Fruit fly (Drosophila melanogaster) whole organism, embryonic: ENCODE measurements around the gene AsnRS.
A peak's percentile ranks its signal among the peaks of the same experiment; 100 is the strongest.

Experiments used
- Atf6 ChIP-seq: fragments of 200-800 bp; sonication (Bioruptor generic); IDR thresholded peaks from 2 replicates; pipeline ENCODE4 v1.3.6; 2022; ENCODE audit warnings: missing biosample characterization, missing genetic modification characterization
- BEAF-32 ChIP-seq: fragments of 200-800 bp; sonication (Bioruptor generic); optimal IDR thresholded peaks from 3 replicates; lab custom pipeline; 2017; ENCODE audit warnings: missing biosample characterization, missing genetic modification characterization, mild to moderate bottlenecking, moderate library complexity, missing genetic modification reagents
- CG10565 ChIP-seq: fragments of 200-800 bp; sonication (Bioruptor generic); optimal IDR thresholded peaks from 3 replicates; lab custom pipeline; 2016; ENCODE audit warnings: missing biosample characterization, mild to moderate bottlenecking, missing genetic modification characterization
- CG12104 ChIP-seq: fragments of 200-800 bp; sonication (Bioruptor generic); optimal IDR thresholded peaks from 3 replicates; lab custom pipeline; 2016; ENCODE audit warnings: missing biosample characterization, missing genetic modification characterization
- CG12219 ChIP-seq: fragments of 200-800 bp; sonication (Bioruptor generic); optimal IDR thresholded peaks from 3 replicates; lab custom pipeline; 2018; ENCODE audit warnings: missing biosample characterization, mild to moderate bottlenecking, missing genetic modification characterization
- CG12391 ChIP-seq: fragments of 200-800 bp; sonication (Bioruptor generic); optimal IDR thresholded peaks from 3 replicates; lab custom pipeline; 2018; ENCODE audit warnings: missing biosample characterization, mild to moderate bottlenecking, missing genetic modification characterization, moderate library complexity
- CG15073 ChIP-seq: fragments of 200-800 bp; sonication (Bioruptor generic); optimal IDR thresholded peaks from 2 replicates; lab custom pipeline; 2016; ENCODE audit warnings: missing biosample characterization, missing genetic modification characterization
- CG1603 ChIP-seq: fragments of 200-800 bp; sonication (Bioruptor generic); optimal IDR thresholded peaks from 2 replicates; lab custom pipeline; 2019; ENCODE audit warnings: missing biosample characterization, mild to moderate bottlenecking, missing genetic modification characterization, moderate library complexity
- CG17361 ChIP-seq: fragments of 200-800 bp; sonication (Bioruptor generic); IDR thresholded peaks from 3 replicates; pipeline ENCODE4 v1.3.6; 2022; ENCODE audit warnings: missing biosample characterization, missing genetic modification characterization
- CG18599 ChIP-seq: fragments of 200-800 bp; sonication (Bioruptor generic); optimal IDR thresholded peaks from 3 replicates; lab custom pipeline; 2017; ENCODE audit warnings: missing biosample characterization, missing genetic modification characterization, mild to moderate bottlenecking, moderate library complexity, missing genetic modification reagents
- CG2712 ChIP-seq: fragments of 200-800 bp; optimal IDR thresholded peaks from 3 replicates; lab custom pipeline; 2019; ENCODE audit warnings: missing biosample characterization, mild to moderate bottlenecking, missing genetic modification characterization, moderate library complexity
- CG30403 ChIP-seq: fragments of 200-800 bp; sonication (Bioruptor generic); optimal IDR thresholded peaks from 3 replicates; lab custom pipeline; 2016; ENCODE audit warnings: missing biosample characterization, missing genetic modification characterization
- CG3407 ChIP-seq: fragments of 200-800 bp; sonication (Bioruptor generic); optimal IDR thresholded peaks from 2 replicates; lab custom pipeline; 2018; ENCODE audit warnings: missing biosample characterization, mild to moderate bottlenecking, missing genetic modification characterization
- CG34224 ChIP-seq: fragments of 200-800 bp; sonication (Bioruptor generic); IDR thresholded peaks from 3 replicates; pipeline ENCODE4 v1.3.6; 2022; ENCODE audit warnings: missing biosample characterization, missing genetic modification characterization; ENCODE audit not compliant: partially characterized antibody
- CG6791 ChIP-seq: fragments of 200-800 bp; sonication (Bioruptor generic); IDR thresholded peaks from 3 replicates; pipeline ENCODE4 v1.3.6; 2022; ENCODE audit warnings: missing biosample characterization, missing genetic modification characterization; ENCODE audit not compliant: partially characterized antibody
- CG7987 ChIP-seq: fragments of 200-800 bp; sonication (Bioruptor generic); optimal IDR thresholded peaks from 2 replicates; lab custom pipeline; 2018; ENCODE audit warnings: missing biosample characterization, mild to moderate bottlenecking, missing genetic modification characterization, moderate library complexity
- CG8478 ChIP-seq: fragments of >200 bp; optimal IDR thresholded peaks from 2 replicates; lab custom pipeline; 2018
- CG9215 ChIP-seq: fragments of 200-800 bp; sonication (Bioruptor generic); IDR thresholded peaks from 2 replicates; pipeline ENCODE4 v1.3.6; 2022; ENCODE audit warnings: missing biosample characterization, missing genetic modification characterization
- CG9727 ChIP-seq: fragments of 200-800 bp; sonication (Bioruptor generic); optimal IDR thresholded peaks from 3 replicates; lab custom pipeline; 2017; ENCODE audit warnings: missing biosample characterization, mild to moderate bottlenecking, missing genetic modification characterization
- Camta ChIP-seq: fragments of 200-800 bp; sonication (Bioruptor generic); optimal IDR thresholded peaks from 2 replicates; lab custom pipeline; 2016; ENCODE audit warnings: missing biosample characterization, missing genetic modification characterization
- Doc3 ChIP-seq: fragments of 200-800 bp; sonication (Bioruptor generic); IDR thresholded peaks from 3 replicates; pipeline ENCODE4 v1.3.6; 2022; ENCODE audit warnings: missing biosample characterization, missing genetic modification characterization; ENCODE audit not compliant: partially characterized antibody
- Dp ChIP-seq: fragments of 200-800 bp; sonication (Bioruptor generic); optimal IDR thresholded peaks from 2 replicates; lab custom pipeline; 2018; ENCODE audit warnings: missing biosample characterization, mild to moderate bottlenecking, missing genetic modification characterization, moderate library complexity
- Dref ChIP-seq: fragments of 200-800 bp; sonication (Bioruptor generic); IDR thresholded peaks from 2 replicates; pipeline ENCODE4 v1.3.6; 2022; ENCODE audit warnings: missing biosample characterization, missing genetic modification characterization
- E2f2 ChIP-seq: fragments of 200-800 bp; sonication (Bioruptor generic); IDR thresholded peaks from 2 replicates; pipeline ENCODE4 v1.3.6; 2022; ENCODE audit warnings: missing biosample characterization, missing genetic modification characterization
- Kr ChIP-seq: fragments of 200-800 bp; sonication (Bioruptor generic); optimal IDR thresholded peaks from 2 replicates; lab custom pipeline; 2017; ENCODE audit warnings: missing biosample characterization, mild to moderate bottlenecking, missing genetic modification characterization
- Lim3 ChIP-seq: fragments of 200-800 bp; sonication (Bioruptor generic); IDR thresholded peaks from 2 replicates; pipeline ENCODE4 v1.3.6; 2022; ENCODE audit warnings: missing biosample characterization, missing genetic modification characterization
- Neu2 ChIP-seq: fragments of 200-800 bp; sonication (Bioruptor generic); optimal IDR thresholded peaks from 3 replicates; lab custom pipeline; 2016; ENCODE audit warnings: missing biosample characterization, missing genetic modification characterization, borderline replicate concordance
- Rx ChIP-seq: fragments of 200-800 bp; sonication (Bioruptor generic); IDR thresholded peaks from 2 replicates; pipeline ENCODE4 v1.3.6; 2022; ENCODE audit warnings: missing biosample characterization, missing genetic modification characterization
- Ssrp ChIP-seq: fragments of 200-800 bp; sonication (Bioruptor generic); optimal IDR thresholded peaks from 2 replicates; lab custom pipeline; 2018; ENCODE audit warnings: missing biosample characterization, mild to moderate bottlenecking, missing genetic modification characterization, moderate library complexity
- cg ChIP-seq: fragments of 200-800 bp; sonication (Bioruptor generic); optimal IDR thresholded peaks from 3 replicates; lab custom pipeline; 2019; ENCODE audit warnings: missing biosample characterization, mild to moderate bottlenecking, missing genetic modification characterization, moderate library complexity
- crp ChIP-seq, 2 experiments: fragments of 200-800 bp; sonication (Bioruptor generic); optimal IDR thresholded peaks; 2 replicates in 1 of 2; 3 replicates in 1 of 2; lab custom pipeline; 2017; ENCODE audit warnings: missing biosample characterization in 2 of 2, missing genetic modification characterization in 2 of 2, mild to moderate bottlenecking in 1 of 2, moderate library complexity in 1 of 2
- dati ChIP-seq: fragments of 200-800 bp; sonication (Bioruptor generic); IDR thresholded peaks from 2 replicates; pipeline ENCODE4 v1.3.6; 2022; ENCODE audit warnings: missing biosample characterization, missing genetic modification characterization
- dimm ChIP-seq: fragments of 200-800 bp; sonication (Bioruptor generic); IDR thresholded peaks from 2 replicates; pipeline ENCODE4 v1.3.6; 2022; ENCODE audit warnings: missing biosample characterization, missing genetic modification characterization
- dmrt11E ChIP-seq: fragments of 200-800 bp; sonication (Bioruptor generic); optimal IDR thresholded peaks from 3 replicates; lab custom pipeline; 2018; ENCODE audit warnings: missing biosample characterization, mild to moderate bottlenecking, missing genetic modification characterization, moderate library complexity
- emc ChIP-seq: fragments of 200-800 bp; sonication (Bioruptor generic); optimal IDR thresholded peaks from 2 replicates; lab custom pipeline; 2016; ENCODE audit warnings: missing biosample characterization, missing genetic modification characterization
- gce ChIP-seq: fragments of 200-800 bp; sonication (Bioruptor generic); IDR thresholded peaks from 3 replicates; pipeline ENCODE4 v1.3.6; 2022; ENCODE audit warnings: missing biosample characterization, missing genetic modification characterization
- gt ChIP-seq: fragments of 200-800 bp; sonication (Bioruptor generic); IDR thresholded peaks from 2 replicates; pipeline ENCODE4 v1.3.6; 2022; ENCODE audit warnings: missing biosample characterization, missing genetic modification characterization
- insv ChIP-seq, 2 experiments: fragments of 200-800 bp; sonication (Bioruptor generic); optimal IDR thresholded peaks; 3 replicates each; lab custom pipeline; 2016 to 2018; ENCODE audit warnings: missing biosample characterization in 2 of 2, missing genetic modification characterization in 2 of 2
- inv ChIP-seq: fragments of 200-800 bp; sonication (Bioruptor generic); IDR thresholded peaks from 2 replicates; pipeline ENCODE4 v1.3.6; 2022; ENCODE audit warnings: missing biosample characterization, missing genetic modification characterization; ENCODE audit not compliant: partially characterized antibody
- jing ChIP-seq: fragments of 200-800 bp; sonication (Bioruptor generic); optimal IDR thresholded peaks from 2 replicates; lab custom pipeline; 2018; ENCODE audit warnings: missing biosample characterization, mild to moderate bottlenecking, missing genetic modification characterization
- lab ChIP-seq: fragments of 200-800 bp; sonication (Bioruptor generic); optimal IDR thresholded peaks from 3 replicates; lab custom pipeline; 2017; ENCODE audit warnings: missing biosample characterization, missing genetic modification characterization, mild to moderate bottlenecking, moderate library complexity, missing genetic modification reagents
- nmo ChIP-seq: fragments of 200-800 bp; sonication (Bioruptor generic); optimal IDR thresholded peaks from 2 replicates; lab custom pipeline; 2018; ENCODE audit warnings: missing biosample characterization, mild to moderate bottlenecking, missing genetic modification characterization, moderate library complexity
- onecut ChIP-seq: fragments of 200-800 bp; sonication (Bioruptor generic); IDR thresholded peaks from 2 replicates; pipeline ENCODE4 v1.3.6; 2022; ENCODE audit warnings: missing biosample characterization, missing genetic modification characterization
- prd ChIP-seq, 3 experiments: fragments of >200 bp in 2 of 3; fragments of 200-800 bp in 1 of 3; sonication (Bioruptor generic) in 1 of 3; optimal IDR thresholded peaks in 2 of 3; IDR thresholded peaks in 1 of 3; 2 replicates in 2 of 3; 3 replicates in 1 of 3; pipeline versions ENCODE4 v1.3.6 to Lab custom; 2017 to 2022; ENCODE audit warnings: missing biosample characterization in 1 of 3, missing genetic modification characterization in 1 of 3
- repo ChIP-seq: fragments of 200-800 bp; sonication (Bioruptor generic); optimal IDR thresholded peaks from 2 replicates; lab custom pipeline; 2016; ENCODE audit warnings: missing biosample characterization, missing genetic modification characterization
- sens-2 ChIP-seq: fragments of 200-800 bp; sonication (Bioruptor generic); IDR thresholded peaks from 2 replicates; pipeline ENCODE4 v1.3.6; 2022; ENCODE audit warnings: missing biosample characterization, missing genetic modification characterization
- sr ChIP-seq: fragments of 200-800 bp; sonication (Bioruptor generic); IDR thresholded peaks from 3 replicates; pipeline ENCODE4 v1.3.6; 2022; ENCODE audit warnings: missing biosample characterization, missing genetic modification characterization
- tna ChIP-seq: fragments of 200-800 bp; sonication (Bioruptor generic); IDR thresholded peaks from 2 replicates; pipeline ENCODE4 v1.3.6; 2022; ENCODE audit warnings: missing biosample characterization, missing genetic modification characterization; ENCODE audit not compliant: partially characterized antibody
- zen ChIP-seq: fragments of 200-800 bp; sonication (Bioruptor generic); optimal IDR thresholded peaks from 3 replicates; lab custom pipeline; 2018; ENCODE audit warnings: missing biosample characterization, mild to moderate bottlenecking, missing genetic modification characterization, moderate library complexity

The AsnRS gene

dm6 chr2L:19114183-19114776 lies 17.5 kb downstream of the AsnRS start, which contains the start of gene CG10561 (continued):
- TF ChIP-seq crp (GFP tag; optimal IDR thresholded peaks at IDR 0.05; lab: Kevin White, UChicago) (peak; percentile 67 to 96), sr (GFP tag; lab: Robert Waterston, UW) (no peak), CG2712 (tag; lab: Kevin White, UChicago) (no peak), CG8478 (no peak), CG1603 (tag; lab: Kevin White, UChicago) (peak; percentile 50), cg (GFP tag; lab: Kevin White, UChicago) (no peak), gt (GFP tag; lab: Robert Waterston, UW) (no peak), Doc3 (GFP tag; lab: Robert Waterston, UW) (peak; percentile 25; the same call in 1 of the 3 replicates), CG7987 (GFP tag; lab: Kevin White, UChicago) (no peak), dati (GFP tag; lab: Robert Waterston, UW) (no peak), Dref (GFP tag; lab: Robert Waterston, UW) (peak; percentile 92), onecut (GFP tag; lab: Robert Waterston, UW) (peak; percentile 14; the same call in 1 of the 2 replicates), Dp (GFP tag; lab: Kevin White, UChicago) (peak; percentile 95), CG17361 (GFP tag; lab: Robert Waterston, UW) (no peak), Kr (peak; percentile 63), inv (GFP tag; lab: Robert Waterston, UW) (0 out of 2 replicates have a peak, but pooled peaks have one; percentile 24), CG9215 (GFP tag; lab: Robert Waterston, UW) (no peak), CG12391 (tag; lab: Kevin White, UChicago) (no peak), dimm (GFP tag; lab: Robert Waterston, UW) (no peak), jing (GFP tag; lab: Kevin White, UChicago) (no peak), zen (tag; lab: Kevin White, UChicago) (no peak), CG18599 (GFP tag; lab: Kevin White, UChicago) (no peak), tna (GFP tag; lab: Robert Waterston, UW) (peak; percentile 54; the same call in 1 of the 2 replicates), Ssrp (tag; lab: Kevin White, UChicago) (no peak), nmo (peak; percentile 12), Atf6 (GFP tag; lab: Robert Waterston, UW) (no peak), CG3407 (no peak), Rx (GFP tag; lab: Robert Waterston, UW) (no peak), Lim3 (GFP tag; lab: Robert Waterston, UW) (no peak), sens-2 (GFP tag; lab: Robert Waterston, UW) (no peak), CG30403 (no peak), dmrt11E (tag; lab: Kevin White, UChicago) (no peak), CG9727 (GFP tag; lab: Kevin White, UChicago) (no peak), BEAF-32 (GFP tag; lab: Kevin White, UChicago) (peak; percentile 61), gce (no peak), lab (GFP tag; lab: Kevin White, UChicago) (no peak), emc (GFP tag; lab: Kevin White, UChicago) (no peak), prd (optimal IDR thresholded peaks at IDR 0.05; lab: Kevin White, UChicago) (no peak), prd (GFP tag; IDR thresholded peaks at IDR 0.05; lab: Robert Waterston, UW) (no peak), Neu2 (peak; percentile 17), CG12104 (no peak), CG12219 (GFP tag; lab: Kevin White, UChicago) (no peak), CG10565 (GFP tag; lab: Kevin White, UChicago) (no peak), Camta (GFP tag; lab: Kevin White, UChicago) (no peak), repo (GFP tag; lab: Kevin White, UChicago) (no peak), insv (GFP tag; optimal IDR thresholded peaks at IDR 0.05; lab: Kevin White, UChicago) (peak in 1 of 2 experiments; percentile 93), CG15073 (GFP tag; lab: Kevin White, UChicago) (no peak), CG34224 (GFP tag; lab: Robert Waterston, UW) (peak; percentile 88), CG6791 (peak; percentile 76), E2f2 (GFP tag; lab: Robert Waterston, UW) (peak; percentile 97)
